Fruit fly (Drosophila melanogaster): ENCODE data around the gene TwdlY.

dm6 chrX:16750712-16751578 lies 16.2 kb downstream of the TwdlY start:
- TF ChIP-seq psq (optimal IDR thresholded peaks at IDR 0.05) (no peak), pan (optimal IDR thresholded peaks at IDR 0.05) (no peak), CG8478 (optimal IDR thresholded peaks at IDR 0.05) (no peak), usp (GFP tag; optimal IDR thresholded peaks at IDR 0.05) (no peak), EcR (GFP tag; optimal IDR thresholded peaks at IDR 0.05) (no peak)
